Fruit fly (Drosophila melanogaster): Measurements from ENCODE around the gene CG13445.

The CG13445 gene

DNA sequence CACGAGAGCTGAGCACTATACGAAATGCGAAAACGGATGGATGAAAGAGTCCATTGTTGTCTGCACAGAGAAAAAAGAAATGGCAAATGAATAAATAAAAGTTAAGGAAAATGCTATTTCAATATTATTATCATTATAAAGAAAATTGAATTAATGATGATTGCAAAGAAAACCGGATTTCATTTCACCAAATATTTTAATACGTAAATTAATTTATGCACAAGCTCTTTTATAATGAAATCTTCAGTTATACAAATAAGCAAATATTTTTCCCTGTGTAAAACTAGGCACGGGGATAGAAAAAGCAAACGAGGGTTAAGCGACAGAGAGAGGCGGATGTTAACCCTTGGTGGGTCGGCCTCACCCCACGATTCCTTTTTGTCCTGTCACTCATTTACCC, 21.9 kb upstream of the CG13445 start (continued):
- TF ChIP-seq Hr51 (GFP tag; optimal IDR thresholded peaks at IDR 0.05): peak in 1 of 2 experiments; percentile 72
- no peak for TF ChIP-seq CG14050 (GFP tag; IDR thresholded peaks at IDR 0.05)
- TF ChIP-seq CG2116 (GFP tag; optimal IDR thresholded peaks at IDR 0.05): peak; percentile 7
- no peak for TF ChIP-seq NK7.1 (GFP tag; optimal IDR thresholded peaks at IDR 0.05)
- peak in 1 of 2 experiments; percentile 41 for TF ChIP-seq tll (GFP tag; optimal IDR thresholded peaks at IDR 0.05)
- no peak for TF ChIP-seq CG13894 (tag; optimal IDR thresholded peaks at IDR 0.05)
- no peak for TF ChIP-seq CG3838 (GFP tag; optimal IDR thresholded peaks at IDR 0.05)
- no peak for TF ChIP-seq insv (GFP tag; optimal IDR thresholded peaks at IDR 0.05)
- peak; percentile 52 for TF ChIP-seq CG30403 (GFP tag; optimal IDR thresholded peaks at IDR 0.05)
- TF ChIP-seq Xbp1 (GFP tag; optimal IDR thresholded peaks at IDR 0.05): peak; percentile 41
- TF ChIP-seq gcm2 (GFP tag; optimal IDR thresholded peaks at IDR 0.05): no peak
- no peak for TF ChIP-seq zfh1 (GFP tag; IDR thresholded peaks at IDR 0.05)
- no peak for TF ChIP-seq rib (GFP tag; IDR thresholded peaks at IDR 0.05)
- TF ChIP-seq Dek (tag; optimal IDR thresholded peaks at IDR 0.05): no peak
- TF ChIP-seq tna (GFP tag; IDR thresholded peaks at IDR 0.05; ENCODE audit: partially characterized antibody): no peak
- TF ChIP-seq CG8388 (GFP tag; optimal IDR thresholded peaks at IDR 0.05): peak; percentile 69
- no peak for TF ChIP-seq chinmo (GFP tag; IDR thresholded peaks at IDR 0.05; ENCODE audit: partially characterized antibody)
- no peak for TF ChIP-seq CG8944 (GFP tag; optimal IDR thresholded peaks at IDR 0.05)
- TF ChIP-seq CG31388 (GFP tag; optimal IDR thresholded peaks at IDR 0.05): no peak
- TF ChIP-seq ems (GFP tag; optimal IDR thresholded peaks at IDR 0.05): no peak
- peak; percentile 8 for TF ChIP-seq CG15011 (GFP tag; optimal IDR thresholded peaks at IDR 0.05)
- peak; percentile 4 for TF ChIP-seq CG8281 (tag; optimal IDR thresholded peaks at IDR 0.05)
- peak; percentile 90 for TF ChIP-seq zen (tag; optimal IDR thresholded peaks at IDR 0.05)
- no peak for TF ChIP-seq NC2α (GFP tag; optimal IDR thresholded peaks at IDR 0.05)
- no peak for TF ChIP-seq CG4730 (GFP tag; IDR thresholded peaks at IDR 0.05)
- TF ChIP-seq Ets65A (GFP tag): peak; percentile 61
- no peak for TF ChIP-seq Dip3 (GFP tag; optimal IDR thresholded peaks at IDR 0.05)
- no peak for TF ChIP-seq B-H2 (GFP tag; optimal IDR thresholded peaks at IDR 0.05)
- peak; percentile 53 for TF ChIP-seq PHDP (tag; optimal IDR thresholded peaks at IDR 0.05)
- TF ChIP-seq ttk (GFP tag; IDR thresholded peaks at IDR 0.05): 0 out of 2 replicates have a peak, but pooled peaks have one; percentile 17
- no peak for TF ChIP-seq CG1024 (GFP tag; IDR thresholded peaks at IDR 0.05)
- TF ChIP-seq C15 (GFP tag; IDR thresholded peaks at IDR 0.05): no peak
- no peak for TF ChIP-seq TFAM (GFP tag; optimal IDR thresholded peaks at IDR 0.05)
- TF ChIP-seq Sry-β (GFP tag; optimal IDR thresholded peaks at IDR 0.05): no peak
- TF ChIP-seq CG34224 (GFP tag; IDR thresholded peaks at IDR 0.05; ENCODE audit: partially characterized antibody): no peak
- no peak for TF ChIP-seq seq (GFP tag; IDR thresholded peaks at IDR 0.05)
- no peak for TF ChIP-seq BEAF-32 (GFP tag; optimal IDR thresholded peaks at IDR 0.05)
- TF ChIP-seq slou (GFP tag; optimal IDR thresholded peaks at IDR 0.05): no peak
- TF ChIP-seq CG11093 (GFP tag; IDR thresholded peaks at IDR 0.05): no peak
- TF ChIP-seq CG16813 (GFP tag; IDR thresholded peaks at IDR 0.05; ENCODE audit: partially characterized antibody): no peak
- TF ChIP-seq tgo (GFP tag; IDR thresholded peaks at IDR 0.05): peak; percentile 43; the same call in 2 of the 3 replicates
- no peak for TF ChIP-seq slp2 (GFP tag; optimal IDR thresholded peaks at IDR 0.05)
- no peak for TF ChIP-seq CG4854 (GFP tag; optimal IDR thresholded peaks at IDR 0.05)
- TF ChIP-seq knrl (GFP tag; IDR thresholded peaks at IDR 0.05; ENCODE audit: partially characterized antibody): no peak
- TF ChIP-seq CG6854 (GFP tag; optimal IDR thresholded peaks at IDR 0.05): peak; percentile 23
- TF ChIP-seq pfk (GFP tag; optimal IDR thresholded peaks at IDR 0.05): no peak
- 0 out of 2 replicates have a peak, but pooled peaks have one; percentile 23 for TF ChIP-seq E2f1 (GFP tag; IDR thresholded peaks at IDR 0.05)
- peak; percentile 24 for TF ChIP-seq Fer3 (tag; optimal IDR thresholded peaks at IDR 0.05)
- peak; percentile 53 for TF ChIP-seq Hmr (GFP tag; optimal IDR thresholded peaks at IDR 0.05)
- no peak for TF ChIP-seq Trl (optimal IDR thresholded peaks at IDR 0.05)
- no peak for TF ChIP-seq Trl (GFP tag; optimal IDR thresholded peaks at IDR 0.05)
